Fruit fly (Drosophila melanogaster): ENCODE results near the gene Gr8a.

Gene Gr8a

DNA sequence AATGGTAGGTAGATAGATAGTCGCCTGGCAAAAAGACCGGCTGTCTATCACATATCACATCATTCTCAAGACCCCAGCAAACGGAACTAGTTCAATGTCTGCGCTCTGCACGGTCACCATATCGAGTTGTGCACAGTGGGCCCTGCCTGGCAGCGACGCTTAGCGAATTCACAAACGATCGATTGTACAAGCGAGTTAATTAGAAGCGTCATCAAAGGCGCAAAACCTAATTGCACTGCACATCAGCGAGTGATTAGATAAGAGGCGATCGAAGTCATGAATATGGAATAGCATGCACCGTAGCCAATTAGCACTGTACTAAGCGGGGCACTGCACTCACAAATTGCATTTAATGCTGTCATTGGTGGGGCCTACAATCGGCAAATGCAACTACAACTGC, 6.5 kb upstream of the Gr8a start:
- TF ChIP-seq org-1 (GFP tag; optimal IDR thresholded peaks at IDR 0.05) (no peak), Ptx1 (GFP tag; IDR thresholded peaks at IDR 0.05) (peak; percentile 40; the same call in 1 of the 2 replicates), phol (tag; optimal IDR thresholded peaks at IDR 0.05) (peak; percentile 23), esg (GFP tag; conservative IDR thresholded peaks at IDR 0.05) (no peak), twi (tag; optimal IDR thresholded peaks at IDR 0.05) (no peak), kni (GFP tag; optimal IDR thresholded peaks at IDR 0.05) (no peak), eve (GFP tag; optimal IDR thresholded peaks at IDR 0.05) (no peak), CG3847 (GFP tag; IDR thresholded peaks at IDR 0.05) (no peak), CG14667 (GFP tag; IDR thresholded peaks at IDR 0.05) (0 out of 2 replicates have a peak, but pooled peaks have one; percentile 20), otp (GFP tag; IDR thresholded peaks at IDR 0.05) (0 out of 3 replicates have a peak, but pooled peaks have one; percentile 25), ara (GFP tag; IDR thresholded peaks at IDR 0.05) (peak; percentile 55; the same call in 1 of the 2 replicates), stwl (tag; optimal IDR thresholded peaks at IDR 0.05) (no peak), CG7963 (GFP tag; IDR thresholded peaks at IDR 0.05; ENCODE audit: partially characterized antibody) (no peak), ftz-f1 (GFP tag; optimal IDR thresholded peaks at IDR 0.05) (no peak), Antp (GFP tag; optimal IDR thresholded peaks at IDR 0.05) (peak; percentile 32), CG3838 (GFP tag; optimal IDR thresholded peaks at IDR 0.05) (no peak), CG4424 (GFP tag; optimal IDR thresholded peaks at IDR 0.05) (peak; percentile 1), CG12155 (GFP tag; optimal IDR thresholded peaks at IDR 0.05) (no peak), CG4282 (GFP tag; optimal IDR thresholded peaks at IDR 0.05) (no peak), ap (GFP tag; IDR thresholded peaks at IDR 0.05) (no peak), CG18476 (GFP tag; optimal IDR thresholded peaks at IDR 0.05) (no peak), Sox102F (GFP tag; optimal IDR thresholded peaks at IDR 0.05) (peak; percentile 45), sna (GFP tag; IDR thresholded peaks at IDR 0.05; ENCODE audit: partially characterized antibody) (no peak), CG3163 (GFP tag; optimal IDR thresholded peaks at IDR 0.05) (no peak), Doc3 (GFP tag; IDR thresholded peaks at IDR 0.05; ENCODE audit: partially characterized antibody) (no peak), pfk (GFP tag; optimal IDR thresholded peaks at IDR 0.05) (no peak), Oaz (GFP tag; IDR thresholded peaks at IDR 0.05) (no peak), ken (GFP tag; IDR thresholded peaks at IDR 0.05) (0 out of 3 replicates have a peak, but pooled peaks have one; percentile 16), fd96Cb (tag; optimal IDR thresholded peaks at IDR 0.05) (peak; percentile 35), prd (optimal IDR thresholded peaks at IDR 0.05) (no peak), prd (GFP tag; IDR thresholded peaks at IDR 0.05) (peak; percentile 74), lmd (GFP tag; IDR thresholded peaks at IDR 0.05) (peak; percentile 55), CG1792 (GFP tag; optimal IDR thresholded peaks at IDR 0.05) (no peak), CG6689 (GFP tag; IDR thresholded peaks at IDR 0.05) (peak; percentile 24; the same call in 1 of the 2 replicates), Fer3 (tag; optimal IDR thresholded peaks at IDR 0.05) (no peak), CG10147 (GFP tag; optimal IDR thresholded peaks at IDR 0.05) (no peak), CG5180 (GFP tag; optimal IDR thresholded peaks at IDR 0.05) (no peak), CG12391 (tag; optimal IDR thresholded peaks at IDR 0.05) (peak; percentile 15), zen (tag; optimal IDR thresholded peaks at IDR 0.05) (peak; percentile 10), CG4820 (GFP tag; optimal IDR thresholded peaks at IDR 0.05) (peak; percentile 14), Dfd (GFP tag; optimal IDR thresholded peaks at IDR 0.05) (no peak), CG2199 (GFP tag; IDR thresholded peaks at IDR 0.05) (no peak), Hsf (GFP tag; optimal IDR thresholded peaks at IDR 0.05) (no peak), pho (GFP tag; optimal IDR thresholded peaks at IDR 0.05) (no peak), CG8388 (GFP tag; optimal IDR thresholded peaks at IDR 0.05) (peak; percentile 0), gce (GFP tag; IDR thresholded peaks at IDR 0.05) (no peak), ac (GFP tag; optimal IDR thresholded peaks at IDR 0.05) (no peak), odd (GFP tag; optimal IDR thresholded peaks at IDR 0.05) (no peak), CG11723 (GFP tag; optimal IDR thresholded peaks at IDR 0.05) (no peak), CG7839 (tag; optimal IDR thresholded peaks at IDR 0.05) (peak; percentile 23), Deaf1 (tag; optimal IDR thresholded peaks at IDR 0.05) (no peak)

Measured in whole organism, embryonic.